Worm (Caenorhabditis elegans): ENCODE measurements around the gene npr-25.
"Not testable (repeated sequence)": the region's sequence is repeated elsewhere in the genome, so short reads cannot be mapped to it uniquely, and the experiment has no call there.

Gene npr-25

DNA sequence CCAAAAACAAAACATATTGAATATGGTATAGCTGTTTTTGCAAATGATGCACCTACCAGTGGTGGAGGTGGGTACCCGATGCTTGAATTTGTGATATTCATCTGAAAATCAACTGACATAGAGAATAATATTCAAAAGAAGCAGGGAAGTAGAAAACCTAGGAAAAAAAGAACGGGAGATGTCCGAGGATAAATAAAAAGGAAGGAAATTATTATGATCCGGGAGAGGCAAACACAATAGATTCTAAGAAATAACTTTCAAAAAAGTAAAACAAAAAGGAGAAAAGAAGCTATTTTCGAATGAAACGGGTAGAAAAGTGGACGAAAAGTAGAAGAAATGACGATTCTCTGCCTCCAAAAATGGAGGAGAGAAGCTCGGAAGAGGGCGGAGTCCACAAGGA, at the start of gene npr-25:
Gene npr-25 (minus strand): TSS at position 101 of the 400 bp plus-strand sequence.
- TF ChIP-seq nhr-6 (tag; optimal IDR thresholded peaks at IDR 0.05), result no peak
- no peak for TF ChIP-seq mab-5 (tag; optimal IDR thresholded peaks at IDR 0.05)
- TF ChIP-seq R02D3.7 (tag; optimal IDR thresholded peaks at IDR 0.05), result no peak
- TF ChIP-seq fos-1 (tag; optimal IDR thresholded peaks at IDR 0.05), result no peak
- TF ChIP-seq crh-2 (tag; optimal IDR thresholded peaks at IDR 0.05), result no peak
- TF ChIP-seq ceh-16 (tag; optimal IDR thresholded peaks at IDR 0.05), result no peak
- TF ChIP-seq zag-1 (tag; optimal IDR thresholded peaks at IDR 0.05), result no peak
- no peak for TF ChIP-seq ZK546.5 (tag; optimal IDR thresholded peaks at IDR 0.05)
- TF ChIP-seq snpc-4 (tag; optimal IDR thresholded peaks at IDR 0.05), result no peak
- TF ChIP-seq elt-3 (tag; optimal IDR thresholded peaks at IDR 0.05), result no peak
- TF ChIP-seq nhr-77 (tag; optimal IDR thresholded peaks at IDR 0.05), result no peak
- no peak for TF ChIP-seq nhr-11 (tag; optimal IDR thresholded peaks at IDR 0.05)
- no peak for TF ChIP-seq Y55F3AM.14 (GFP tag; optimal IDR thresholded peaks at IDR 0.05)
- TF ChIP-seq sem-4 (tag; optimal IDR thresholded peaks at IDR 0.05), result no peak
- no peak for TF ChIP-seq dmd-4 (tag; optimal IDR thresholded peaks at IDR 0.05)
- TF ChIP-seq ceh-82 (tag; optimal IDR thresholded peaks at IDR 0.05), result no peak
- no peak for TF ChIP-seq elt-1 (tag; optimal IDR thresholded peaks at IDR 0.05)
- TF ChIP-seq lin-11 (tag; optimal IDR thresholded peaks at IDR 0.05), result no peak
- no peak for TF ChIP-seq lin-39 (tag; optimal IDR thresholded peaks at IDR 0.05)

- no peak for TF ChIP-seq sma-9 (GFP tag; optimal IDR thresholded peaks at IDR 0.05)
- TF ChIP-seq sma-9 (tag; optimal IDR thresholded peaks at IDR 0.05), result no peak
- no peak for TF ChIP-seq nhr-129 (tag; optimal IDR thresholded peaks at IDR 0.05)
- no peak for TF ChIP-seq zag-1 (tag; optimal IDR thresholded peaks at IDR 0.05)
- no peak for TF ChIP-seq mdl-1 (tag; optimal IDR thresholded peaks at IDR 0.05)
- TF ChIP-seq nhr-237 (tag; optimal IDR thresholded peaks at IDR 0.05), result no peak
- no peak for TF ChIP-seq mab-5 (tag; optimal IDR thresholded peaks at IDR 0.05)
- no peak for TF ChIP-seq blmp-1 (tag; optimal IDR thresholded peaks at IDR 0.05; ENCODE audit: insufficient read depth)
- no peak for TF ChIP-seq sem-4 (tag; optimal IDR thresholded peaks at IDR 0.05)
- TF ChIP-seq fos-1 (tag; optimal IDR thresholded peaks at IDR 0.05), result no peak
- TF ChIP-seq F13H6.1 (tag; optimal IDR thresholded peaks at IDR 0.05), result no peak
These were observed 45.8 kb upstream of the npr-25 start, which contains the start of gene nas-17 for ce11 chrV:11398616-11399015. Gene nas-17 (plus strand): TSS chrV:11398916.

DNA sequence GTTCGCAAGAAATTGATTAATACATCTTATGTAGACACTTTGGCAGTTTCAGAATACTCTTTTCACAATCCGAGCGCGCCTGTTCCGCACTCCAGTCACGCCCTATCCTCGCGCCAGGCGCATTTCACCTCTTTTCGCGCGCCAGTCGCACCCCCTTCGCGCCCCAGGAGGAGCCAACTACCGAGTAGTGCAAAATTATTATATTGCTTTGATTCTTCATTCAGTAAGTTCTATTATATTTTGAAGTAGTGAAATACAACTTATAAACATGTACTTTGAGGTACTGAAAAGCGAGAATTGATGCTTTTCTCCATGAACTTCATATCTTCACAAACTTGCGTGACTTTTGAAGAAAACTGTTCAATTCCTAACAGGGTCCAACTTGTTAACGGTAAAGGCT, 43.3 kb upstream of the npr-25 start, which contains the start of gene nas-18:
Gene nas-18 (plus strand): TSS at position 301 of the 400 bp plus-strand sequence.
- TF ChIP-seq unc-39, nhr-23, ZK546.5 (tag; optimal IDR thresholded peaks at IDR 0.05): not testable (repeated sequence)

DNA sequence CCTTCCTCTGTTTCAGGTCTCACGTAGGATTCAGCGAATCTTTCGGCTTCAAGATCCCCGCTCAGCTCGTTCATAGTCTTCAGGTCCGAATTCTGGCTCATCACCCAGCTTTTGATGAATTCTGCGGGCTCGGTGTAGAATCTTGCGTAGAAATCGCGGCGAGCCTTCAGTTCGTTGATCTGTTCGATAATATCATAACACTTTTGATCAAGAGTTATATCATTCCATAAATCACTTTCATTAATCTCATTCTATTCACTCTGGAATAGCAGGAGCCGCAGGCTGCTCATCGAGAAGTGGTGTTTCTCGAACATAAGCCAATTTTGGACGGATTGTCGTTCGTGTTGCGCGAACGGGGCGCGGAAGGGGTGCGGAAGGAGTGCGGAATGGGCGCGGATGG, 42.2 kb upstream of the npr-25 start, which contains the start of gene K03B8.4:
Gene K03B8.4 (minus strand): TSS at position 101 of the 400 bp plus-strand sequence.
- not testable (repeated sequence) for TF ChIP-seq lsy-2, C34F6.9, ZK546.5 (tag; optimal IDR thresholded peaks at IDR 0.05)

- TF ChIP-seq nhr-25 (tag; optimal IDR thresholded peaks at IDR 0.05) (no peak), blmp-1 (tag; optimal IDR thresholded peaks at IDR 0.05; ENCODE audit: insufficient read depth) (no peak), nhr-77 (tag; optimal IDR thresholded peaks at IDR 0.05) (no peak), nhr-129 (tag; optimal IDR thresholded peaks at IDR 0.05) (no peak), nhr-10 (tag; optimal IDR thresholded peaks at IDR 0.05) (no peak), ceh-82 (tag; optimal IDR thresholded peaks at IDR 0.05) (no peak), sma-9 (GFP tag; optimal IDR thresholded peaks at IDR 0.05) (no peak), sma-9 (tag; optimal IDR thresholded peaks at IDR 0.05) (no peak)
These were observed 39.2 kb upstream of the npr-25 start, which contains the start of gene nas-16 for ce11 chrV:11392020-11392419. Gene nas-16 (plus strand): TSS chrV:11392320.

ce11 chrV:11390394-11390793, 37.6 kb upstream of the npr-25 start, which contains the start of the genes K03B8.11 and K03B8.14:
Gene K03B8.11 (minus strand): TSS chrV:11390494.
Gene K03B8.14 (plus strand): TSS chrV:11390503.
- no peak for TF ChIP-seq nhr-12 (tag; optimal IDR thresholded peaks at IDR 0.05)
- TF ChIP-seq peb-1 (tag; optimal IDR thresholded peaks at IDR 0.05), result no peak
- TF ChIP-seq blmp-1 (tag; optimal IDR thresholded peaks at IDR 0.05; ENCODE audit: insufficient read depth), result no peak
- TF ChIP-seq mdl-1 (tag; optimal IDR thresholded peaks at IDR 0.05), result no peak
- no peak for TF ChIP-seq snpc-4 (tag; optimal IDR thresholded peaks at IDR 0.05)
- TF ChIP-seq fos-1 (tag; optimal IDR thresholded peaks at IDR 0.05), result no peak
- TF ChIP-seq alr-1 (tag; optimal IDR thresholded peaks at IDR 0.05), result no peak
- TF ChIP-seq aly-2 (tag; optimal IDR thresholded peaks at IDR 0.05), result no peak
- no peak for TF ChIP-seq nhr-237 (tag; optimal IDR thresholded peaks at IDR 0.05)
- no peak for TF ChIP-seq ceh-82 (tag; optimal IDR thresholded peaks at IDR 0.05)
- no peak for TF ChIP-seq gmeb-1 (tag; optimal IDR thresholded peaks at IDR 0.05)
- no peak for TF ChIP-seq mab-5 (tag; optimal IDR thresholded peaks at IDR 0.05)
- no peak for TF ChIP-seq unc-39 (tag; optimal IDR thresholded peaks at IDR 0.05)
- no peak for TF ChIP-seq nhr-77 (tag; optimal IDR thresholded peaks at IDR 0.05)
- TF ChIP-seq ceh-16 (tag; optimal IDR thresholded peaks at IDR 0.05), result no peak

All from whole organism, L2 larva.